Fruit fly (Drosophila melanogaster) whole organism, embryonic: ENCODE measurements around the gene bi.
A peak's percentile ranks its signal among the peaks of the same experiment; 100 is the strongest.

Experiments
- Adf1 ChIP-seq: fragments of 200-800 bp; sonication (Bioruptor generic); IDR thresholded peaks from 2 replicates; pipeline ENCODE4 v1.3.6; 2022; ENCODE audit warnings: missing biosample characterization, missing genetic modification characterization
- B-H2 ChIP-seq: fragments of 200-800 bp; sonication (Bioruptor generic); optimal IDR thresholded peaks from 2 replicates; lab custom pipeline; 2018; ENCODE audit warnings: missing biosample characterization, mild to moderate bottlenecking, missing genetic modification characterization
- BEAF-32 ChIP-seq: fragments of 200-800 bp; sonication (Bioruptor generic); optimal IDR thresholded peaks from 3 replicates; lab custom pipeline; 2017; ENCODE audit warnings: missing biosample characterization, missing genetic modification characterization, mild to moderate bottlenecking, moderate library complexity, missing genetic modification reagents
- C15 ChIP-seq: fragments of 200-800 bp; sonication (Bioruptor generic); IDR thresholded peaks from 3 replicates; pipeline ENCODE4 v1.3.6; 2022; ENCODE audit warnings: missing biosample characterization, missing genetic modification characterization
- CG10147 ChIP-seq: fragments of 200-800 bp; sonication (Bioruptor generic); optimal IDR thresholded peaks from 2 replicates; lab custom pipeline; 2019; ENCODE audit warnings: missing biosample characterization, mild to moderate bottlenecking, missing genetic modification characterization, moderate library complexity
- CG10321 ChIP-seq: fragments of 200-800 bp; sonication (Bioruptor generic); IDR thresholded peaks from 2 replicates; pipeline ENCODE4 v1.3.6; 2022; ENCODE audit warnings: missing biosample characterization, missing genetic modification characterization
- CG11398 ChIP-seq: fragments of 200-800 bp; sonication (Bioruptor generic); optimal IDR thresholded peaks from 2 replicates; lab custom pipeline; 2016; ENCODE audit warnings: missing biosample characterization, missing genetic modification characterization
- CG13287 ChIP-seq: fragments of 200-800 bp; sonication (Bioruptor generic); IDR thresholded peaks from 2 replicates; pipeline ENCODE4 v1.3.6; 2022; ENCODE audit warnings: missing biosample characterization, missing genetic modification characterization; ENCODE audit not compliant: partially characterized antibody
- CG13624 ChIP-seq: fragments of 200-800 bp; sonication (Bioruptor generic); optimal IDR thresholded peaks from 2 replicates; lab custom pipeline; 2016; ENCODE audit warnings: missing biosample characterization, missing genetic modification characterization
- CG13775 ChIP-seq: fragments of 200-800 bp; sonication (Bioruptor generic); optimal IDR thresholded peaks from 3 replicates; lab custom pipeline; 2017; ENCODE audit warnings: missing biosample characterization, mild to moderate bottlenecking, missing genetic modification characterization
- CG14050 ChIP-seq: fragments of 200-800 bp; sonication (Bioruptor generic); IDR thresholded peaks from 3 replicates; pipeline ENCODE4 v1.3.6; 2022; ENCODE audit warnings: missing biosample characterization, missing genetic modification characterization
- CG1603 ChIP-seq: fragments of 200-800 bp; sonication (Bioruptor generic); optimal IDR thresholded peaks from 2 replicates; lab custom pipeline; 2019; ENCODE audit warnings: missing biosample characterization, mild to moderate bottlenecking, missing genetic modification characterization, moderate library complexity
- CG18476 ChIP-seq: fragments of 200-800 bp; sonication (Bioruptor generic); optimal IDR thresholded peaks from 2 replicates; lab custom pipeline; 2016; ENCODE audit warnings: missing biosample characterization, mild to moderate bottlenecking, missing genetic modification characterization
- CG18619 ChIP-seq: fragments of 200-800 bp; sonication (Bioruptor generic); optimal IDR thresholded peaks from 3 replicates; lab custom pipeline; 2017; ENCODE audit warnings: missing biosample characterization, mild to moderate bottlenecking, missing genetic modification characterization
- CG2129 ChIP-seq: fragments of 200-800 bp; sonication (Bioruptor generic); IDR thresholded peaks from 2 replicates; pipeline ENCODE4 v1.3.6; 2022; ENCODE audit warnings: missing biosample characterization, missing genetic modification characterization; ENCODE audit not compliant: partially characterized antibody
- CG2199 ChIP-seq: fragments of 200-800 bp; sonication (Bioruptor generic); IDR thresholded peaks from 3 replicates; pipeline ENCODE4 v1.3.6; 2022; ENCODE audit warnings: missing biosample characterization, missing genetic modification characterization
- CG30020 ChIP-seq: fragments of 200-800 bp; optimal IDR thresholded peaks from 2 replicates; lab custom pipeline; 2019; ENCODE audit warnings: missing biosample characterization, mild to moderate bottlenecking, missing genetic modification characterization, moderate library complexity
- CG32767 ChIP-seq: fragments of 200-800 bp; sonication (Bioruptor generic); IDR thresholded peaks from 2 replicates; pipeline ENCODE4 v1.3.6; 2022; ENCODE audit warnings: missing biosample characterization, missing genetic modification characterization
- CG3726 ChIP-seq: fragments of 200-800 bp; sonication (Bioruptor generic); IDR thresholded peaks from 3 replicates; pipeline ENCODE4, ENCODE4 v1.3.6; 2022; ENCODE audit warnings: missing biosample characterization, missing genetic modification characterization
- CG3847 ChIP-seq: fragments of 200-800 bp; sonication (Bioruptor generic); IDR thresholded peaks from 2 replicates; pipeline ENCODE4 v1.3.6; 2022; ENCODE audit warnings: missing biosample characterization, missing genetic modification characterization
- CG6175 ChIP-seq: fragments of 200-800 bp; sonication (Bioruptor generic); IDR thresholded peaks from 3 replicates; pipeline ENCODE4 v1.3.6; 2022; ENCODE audit warnings: missing biosample characterization, missing genetic modification characterization
- CG7963 ChIP-seq: fragments of 200-800 bp; sonication (Bioruptor generic); IDR thresholded peaks from 3 replicates; pipeline ENCODE4 v1.3.6; 2022; ENCODE audit warnings: missing biosample characterization, missing genetic modification characterization; ENCODE audit not compliant: partially characterized antibody
- CG7987 ChIP-seq: fragments of 200-800 bp; sonication (Bioruptor generic); optimal IDR thresholded peaks from 2 replicates; lab custom pipeline; 2018; ENCODE audit warnings: missing biosample characterization, mild to moderate bottlenecking, missing genetic modification characterization, moderate library complexity
- Dll ChIP-seq: fragments of 200-800 bp; sonication (Bioruptor generic); IDR thresholded peaks from 4 replicates; pipeline ENCODE4 v1.3.6; 2022; ENCODE audit warnings: missing biosample characterization, missing genetic modification characterization; ENCODE audit not compliant: partially characterized antibody
- Dref ChIP-seq: fragments of 200-800 bp; sonication (Bioruptor generic); IDR thresholded peaks from 2 replicates; pipeline ENCODE4 v1.3.6; 2022; ENCODE audit warnings: missing biosample characterization, missing genetic modification characterization
- E2f1 ChIP-seq: fragments of 200-800 bp; sonication (Bioruptor generic); IDR thresholded peaks from 2 replicates; pipeline ENCODE4 v1.3.6; 2022; ENCODE audit warnings: missing biosample characterization, missing genetic modification characterization
- ERR ChIP-seq: fragments of 200-800 bp; sonication (Bioruptor generic); optimal IDR thresholded peaks from 2 replicates; lab custom pipeline; 2016; ENCODE audit warnings: missing biosample characterization, missing genetic modification characterization
- Ets97D ChIP-seq: fragments of 200-800 bp; sonication (Bioruptor generic); optimal IDR thresholded peaks from 3 replicates; lab custom pipeline; 2016; ENCODE audit warnings: missing biosample characterization, missing genetic modification characterization
- GATAe ChIP-seq: fragments of 200-800 bp; sonication (Bioruptor generic); conservative IDR thresholded peaks from 2 replicates; pipeline ENCODE4 v1.3.6; 2022; ENCODE audit warnings: missing biosample characterization, missing genetic modification characterization
- HHEX ChIP-seq: fragments of 200-800 bp; sonication (Bioruptor generic); optimal IDR thresholded peaks from 3 replicates; lab custom pipeline; 2017; ENCODE audit warnings: missing biosample characterization, mild to moderate bottlenecking, missing genetic modification characterization, missing genetic modification reagents
- Hr39 ChIP-seq: fragments of >200 bp; optimal IDR thresholded peaks from 2 replicates; lab custom pipeline; 2017
- Hsf ChIP-seq: fragments of 200-800 bp; sonication (Bioruptor generic); optimal IDR thresholded peaks from 3 replicates; lab custom pipeline; 2016; ENCODE audit warnings: missing biosample characterization, missing genetic modification characterization
- Pdp1 ChIP-seq, 2 experiments: fragments of 200-800 bp; sonication (Bioruptor generic); optimal IDR thresholded peaks; 3 replicates each; lab custom pipeline; 2016; ENCODE audit warnings: missing biosample characterization in 2 of 2, missing genetic modification characterization in 2 of 2, mild to moderate bottlenecking in 1 of 2, moderate library complexity in 1 of 2
- Sox100B ChIP-seq: fragments of 200-800 bp; sonication (Bioruptor generic); optimal IDR thresholded peaks from 3 replicates; lab custom pipeline; 2018; ENCODE audit warnings: missing biosample characterization, mild to moderate bottlenecking, missing genetic modification characterization
- Xbp1 ChIP-seq: fragments of 200-800 bp; sonication (Bioruptor generic); optimal IDR thresholded peaks from 3 replicates; lab custom pipeline; 2016; ENCODE audit warnings: missing biosample characterization, mild to moderate bottlenecking, missing genetic modification characterization
- amos ChIP-seq: fragments of 200-800 bp; sonication (Bioruptor generic); IDR thresholded peaks from 2 replicates; pipeline ENCODE4 v1.3.6; 2022; ENCODE audit warnings: missing biosample characterization, missing genetic modification characterization; ENCODE audit not compliant: partially characterized antibody
- cg ChIP-seq: fragments of 200-800 bp; sonication (Bioruptor generic); optimal IDR thresholded peaks from 3 replicates; lab custom pipeline; 2019; ENCODE audit warnings: missing biosample characterization, mild to moderate bottlenecking, missing genetic modification characterization, moderate library complexity
- dati ChIP-seq: fragments of 200-800 bp; sonication (Bioruptor generic); IDR thresholded peaks from 2 replicates; pipeline ENCODE4 v1.3.6; 2022; ENCODE audit warnings: missing biosample characterization, missing genetic modification characterization
- en ChIP-seq: fragments of 200-800 bp; sonication (Bioruptor generic); optimal IDR thresholded peaks from 2 replicates; lab custom pipeline; 2016; ENCODE audit warnings: missing biosample characterization, missing genetic modification characterization
- fd102C ChIP-seq: fragments of 200-800 bp; sonication (Bioruptor generic); optimal IDR thresholded peaks from 2 replicates; lab custom pipeline; 2018; ENCODE audit warnings: missing biosample characterization, mild to moderate bottlenecking, missing genetic modification characterization, moderate library complexity
- fd96Cb ChIP-seq: fragments of 200-800 bp; sonication (Bioruptor generic); optimal IDR thresholded peaks from 2 replicates; lab custom pipeline; 2018; ENCODE audit warnings: missing biosample characterization, mild to moderate bottlenecking, missing genetic modification characterization, moderate library complexity
- hth ChIP-seq: fragments of >200 bp; optimal IDR thresholded peaks from 2 replicates; lab custom pipeline; 2017; ENCODE audit warnings: inconsistent platforms
- lab ChIP-seq: fragments of 200-800 bp; sonication (Bioruptor generic); optimal IDR thresholded peaks from 3 replicates; lab custom pipeline; 2017; ENCODE audit warnings: missing biosample characterization, missing genetic modification characterization, mild to moderate bottlenecking, moderate library complexity, missing genetic modification reagents
- mld ChIP-seq: fragments of 200-800 bp; sonication (Bioruptor generic); IDR thresholded peaks from 3 replicates; pipeline ENCODE4 v1.3.6; 2022; ENCODE audit warnings: missing biosample characterization, missing genetic modification characterization; ENCODE audit not compliant: partially characterized antibody
- nerfin-2 ChIP-seq: fragments of 200-800 bp; sonication (Bioruptor generic); IDR thresholded peaks from 2 replicates; pipeline ENCODE4 v1.3.6; 2022; ENCODE audit warnings: missing biosample characterization, missing genetic modification characterization; ENCODE audit not compliant: partially characterized antibody
- pros ChIP-seq: fragments of 200-800 bp; sonication (Bioruptor generic); optimal IDR thresholded peaks from 3 replicates; lab custom pipeline; 2019; ENCODE audit warnings: missing biosample characterization, mild to moderate bottlenecking, missing genetic modification characterization, moderate library complexity
- run ChIP-seq: fragments of 200-800 bp; sonication (Bioruptor generic); optimal IDR thresholded peaks from 3 replicates; lab custom pipeline; 2018; ENCODE audit warnings: missing biosample characterization, mild to moderate bottlenecking, missing genetic modification characterization
- so ChIP-seq: fragments of 200-800 bp; sonication (Bioruptor generic); IDR thresholded peaks from 3 replicates; pipeline ENCODE4 v1.3.6; 2022; ENCODE audit warnings: missing biosample characterization, missing genetic modification characterization
- tll ChIP-seq, 2 experiments: fragments of 200-800 bp in 1 of 2; fragments of >200 bp in 1 of 2; sonication (Bioruptor generic) in 1 of 2; optimal IDR thresholded peaks; 2 replicates each; lab custom pipeline; 2017 to 2019; ENCODE audit warnings: missing biosample characterization in 2 of 2, missing genetic modification characterization in 2 of 2, mild to moderate bottlenecking in 1 of 2, moderate library complexity in 1 of 2
- unpg ChIP-seq: fragments of 200-800 bp; sonication (Bioruptor generic); optimal IDR thresholded peaks from 3 replicates; lab custom pipeline; 2018; ENCODE audit warnings: missing biosample characterization, mild to moderate bottlenecking, missing genetic modification characterization, moderate library complexity
- zfh2 ChIP-seq: fragments of 200-800 bp; sonication (Bioruptor generic); optimal IDR thresholded peaks from 2 replicates; lab custom pipeline; 2016; ENCODE audit warnings: missing biosample characterization, missing genetic modification characterization

bi gene

dm6 chrX:4534002-4534401 is 121.3 kb downstream of the bi start (continued):
- TF ChIP-seq CG13775 (GFP tag; lab: Kevin White, UChicago) = no peak
- no peak for TF ChIP-seq CG2199
- no peak for TF ChIP-seq E2f1 (GFP tag; lab: Robert Waterston, UW)
- no peak for TF ChIP-seq CG6175 (GFP tag; lab: Robert Waterston, UW)
- no peak for TF ChIP-seq tll (GFP tag; optimal IDR thresholded peaks at IDR 0.05; lab: Kevin White, UChicago)
- TF ChIP-seq mld (GFP tag; lab: Robert Waterston, UW) = 0 out of 3 replicates have a peak, but pooled peaks have one; percentile 50
- TF ChIP-seq CG7987 (GFP tag; lab: Kevin White, UChicago) = no peak
- TF ChIP-seq so (GFP tag; lab: Robert Waterston, UW) = no peak
- TF ChIP-seq HHEX (GFP tag; lab: Kevin White, UChicago) = no peak
- TF ChIP-seq CG18619 (GFP tag; lab: Kevin White, UChicago) = no peak
- no peak for TF ChIP-seq dati
- no peak for TF ChIP-seq ERR (GFP tag; lab: Kevin White, UChicago)
- no peak for TF ChIP-seq unpg (GFP tag; lab: Kevin White, UChicago)
- no peak for TF ChIP-seq hth
- peak; percentile 70; the same call in 3 of the 4 replicates for TF ChIP-seq Dll (GFP tag; lab: Robert Waterston, UW)
- no peak for TF ChIP-seq CG32767
- no peak for TF ChIP-seq CG3847 (GFP tag; lab: Robert Waterston, UW)
- no peak for TF ChIP-seq Hr39 (lab: Kevin White, UChicago)
- TF ChIP-seq run (tag; lab: Kevin White, UChicago) = no peak
- no peak for TF ChIP-seq CG13624 (GFP tag; lab: Kevin White, UChicago)
- no peak for TF ChIP-seq GATAe (GFP tag; lab: Robert Waterston, UW)
- TF ChIP-seq fd102C (GFP tag; lab: Kevin White, UChicago) = no peak
- no peak for TF ChIP-seq zfh2
- no peak for TF ChIP-seq C15
- TF ChIP-seq Dref (GFP tag; lab: Robert Waterston, UW) = peak; percentile 51
- 0 out of 2 replicates have a peak, but pooled peaks have one; percentile 26 for TF ChIP-seq amos
- TF ChIP-seq CG10147 (GFP tag; lab: Kevin White, UChicago) = no peak
- TF ChIP-seq CG1603 (tag; lab: Kevin White, UChicago) = no peak
- TF ChIP-seq Ets97D = no peak
- TF ChIP-seq CG10321 (GFP tag; lab: Robert Waterston, UW) = no peak
- no peak for TF ChIP-seq lab (GFP tag; lab: Kevin White, UChicago)
- TF ChIP-seq nerfin-2 (GFP tag; lab: Robert Waterston, UW) = peak; percentile 91
- no peak for TF ChIP-seq en (GFP tag; lab: Kevin White, UChicago)
- TF ChIP-seq Adf1 (GFP tag; lab: Robert Waterston, UW) = no peak
- TF ChIP-seq CG30020 (tag; lab: Kevin White, UChicago) = no peak
- no peak for TF ChIP-seq CG14050 (GFP tag; lab: Robert Waterston, UW)
- no peak for TF ChIP-seq Sox100B (GFP tag; lab: Kevin White, UChicago)
- TF ChIP-seq B-H2 (GFP tag; lab: Kevin White, UChicago) = no peak
- peak; percentile 48; the same call in 1 of the 2 replicates for TF ChIP-seq CG13287 (GFP tag; lab: Robert Waterston, UW)
- TF ChIP-seq fd96Cb (tag; lab: Kevin White, UChicago) = no peak
- TF ChIP-seq CG7963 (GFP tag; lab: Robert Waterston, UW) = 0 out of 3 replicates have a peak, but pooled peaks have one; percentile 37
- TF ChIP-seq Hsf = no peak
- no peak for TF ChIP-seq CG3726
- TF ChIP-seq BEAF-32 (GFP tag; lab: Kevin White, UChicago) = peak; percentile 19
- TF ChIP-seq pros (GFP tag; lab: Kevin White, UChicago) = no peak
- TF ChIP-seq Xbp1 (GFP tag; lab: Kevin White, UChicago) = no peak
- TF ChIP-seq CG2129 = no peak
- TF ChIP-seq Pdp1 (GFP tag; optimal IDR thresholded peaks at IDR 0.05; lab: Kevin White, UChicago) = no peak
- TF ChIP-seq CG18476 (GFP tag; lab: Kevin White, UChicago) = no peak
- no peak for TF ChIP-seq cg (GFP tag; lab: Kevin White, UChicago)
- no peak for TF ChIP-seq CG11398 (GFP tag; lab: Kevin White, UChicago)
